Fruit fly (Drosophila melanogaster): ENCODE data around the gene Cpr76Bd.

Gene Cpr76Bd

dm6 chr3L:19495991-19496588 lies 36.5 kb upstream of the Cpr76Bd start (continued):
- no peak for TF ChIP-seq Nf-YA (GFP tag; IDR thresholded peaks at IDR 0.05)
- TF ChIP-seq crc (GFP tag; optimal IDR thresholded peaks at IDR 0.05) = no peak
- no peak for TF ChIP-seq vnd (GFP tag; IDR thresholded peaks at IDR 0.05; ENCODE audit: partially characterized antibody)
- TF ChIP-seq Pdp1 (GFP tag; optimal IDR thresholded peaks at IDR 0.05) = no peak
- TF ChIP-seq CG9727 (GFP tag; optimal IDR thresholded peaks at IDR 0.05) = no peak
- TF ChIP-seq ATbp (GFP tag; optimal IDR thresholded peaks at IDR 0.05) = no peak
- TF ChIP-seq CG17568 (GFP tag; optimal IDR thresholded peaks at IDR 0.05) = peak; percentile 15
- peak; percentile 28 for TF ChIP-seq CG15514 (GFP tag; optimal IDR thresholded peaks at IDR 0.05)
- TF ChIP-seq CG8388 (GFP tag; optimal IDR thresholded peaks at IDR 0.05) = no peak
- no peak for TF ChIP-seq Xbp1 (GFP tag; optimal IDR thresholded peaks at IDR 0.05)
- no peak for TF ChIP-seq B-H2 (GFP tag; optimal IDR thresholded peaks at IDR 0.05)
- TF ChIP-seq CG1832 (GFP tag; optimal IDR thresholded peaks at IDR 0.05) = no peak
- no peak for TF ChIP-seq CG17912 (GFP tag; optimal IDR thresholded peaks at IDR 0.05)
- TF ChIP-seq sug (tag; optimal IDR thresholded peaks at IDR 0.05) = peak; percentile 65
- TF ChIP-seq HLH3B (GFP tag; IDR thresholded peaks at IDR 0.05) = no peak
- no peak for TF ChIP-seq CG31441 (GFP tag; IDR thresholded peaks at IDR 0.05)
- peak; percentile 30 for TF ChIP-seq sens (GFP tag)
- no peak for TF ChIP-seq usp (GFP tag; optimal IDR thresholded peaks at IDR 0.05)
- no peak for TF ChIP-seq Atf3 (GFP tag; optimal IDR thresholded peaks at IDR 0.05)
- no peak for TF ChIP-seq CG10366 (GFP tag; IDR thresholded peaks at IDR 0.05)
- no peak for TF ChIP-seq CG11456 (GFP tag; IDR thresholded peaks at IDR 0.05)
- no peak for TF ChIP-seq schlank (tag; optimal IDR thresholded peaks at IDR 0.05)
- no peak for TF ChIP-seq fd96Cb (tag; optimal IDR thresholded peaks at IDR 0.05)
- no peak for TF ChIP-seq CG17802 (tag; optimal IDR thresholded peaks at IDR 0.05)
- TF ChIP-seq seq (GFP tag; IDR thresholded peaks at IDR 0.05) = no peak
- no peak for TF ChIP-seq lov (optimal IDR thresholded peaks at IDR 0.05)
- TF ChIP-seq lov (GFP tag; IDR thresholded peaks at IDR 0.05) = no peak
- TF ChIP-seq Usf (GFP tag; optimal IDR thresholded peaks at IDR 0.05) = no peak
- peak; percentile 46 for TF ChIP-seq CG2678 (tag; optimal IDR thresholded peaks at IDR 0.05)
- no peak for TF ChIP-seq jumu (GFP tag; optimal IDR thresholded peaks at IDR 0.05)
- TF ChIP-seq lola (GFP tag; optimal IDR thresholded peaks at IDR 0.05) = no peak
- TF ChIP-seq CG14050 (GFP tag; IDR thresholded peaks at IDR 0.05) = no peak
- no peak for TF ChIP-seq unc-4 (GFP tag; IDR thresholded peaks at IDR 0.05; ENCODE audit: partially characterized antibody)
- peak; percentile 21 for TF ChIP-seq lab (GFP tag; optimal IDR thresholded peaks at IDR 0.05)
- no peak for TF ChIP-seq Lim3 (GFP tag; IDR thresholded peaks at IDR 0.05)
- no peak for TF ChIP-seq Sin3A (optimal IDR thresholded peaks at IDR 0.05)
- no peak for TF ChIP-seq CG14441 (GFP tag; IDR thresholded peaks at IDR 0.05)
- TF ChIP-seq CG10209 (GFP tag; optimal IDR thresholded peaks at IDR 0.05) = no peak
- no peak for TF ChIP-seq ems (GFP tag; optimal IDR thresholded peaks at IDR 0.05)
- TF ChIP-seq ara (GFP tag; IDR thresholded peaks at IDR 0.05) = no peak
- TF ChIP-seq Dfd (GFP tag; optimal IDR thresholded peaks at IDR 0.05) = no peak
- no peak for TF ChIP-seq ro (GFP tag; IDR thresholded peaks at IDR 0.05)
- TF ChIP-seq CG9215 (GFP tag; IDR thresholded peaks at IDR 0.05) = no peak
- no peak for TF ChIP-seq CG1529 (GFP tag; optimal IDR thresholded peaks at IDR 0.05)
- TF ChIP-seq kay (GFP tag; optimal IDR thresholded peaks at IDR 0.05) = no peak
- no peak for TF ChIP-seq CG7745 (tag; optimal IDR thresholded peaks at IDR 0.05)
- TF ChIP-seq hkb (optimal IDR thresholded peaks at IDR 0.05) = no peak
- no peak for TF ChIP-seq hkb (GFP tag; IDR thresholded peaks at IDR 0.05)
- TF ChIP-seq Hr78 (GFP tag; optimal IDR thresholded peaks at IDR 0.05) = no peak
- peak; percentile 33 for TF ChIP-seq CG13296 (GFP tag; optimal IDR thresholded peaks at IDR 0.05)
- TF ChIP-seq CG3838 (GFP tag; optimal IDR thresholded peaks at IDR 0.05) = no peak
- TF ChIP-seq unpg (GFP tag; optimal IDR thresholded peaks at IDR 0.05) = peak; percentile 12
